Fruit fly (Drosophila melanogaster): ENCODE data around the gene Atxn7.

Gene Atxn7

dm6 chr2L:2363626-2364147 lies 12.0 kb upstream of the Atxn7 start (continued):
- TF ChIP-seq pb (GFP tag; optimal IDR thresholded peaks at IDR 0.05) (no peak), her (GFP tag; optimal IDR thresholded peaks at IDR 0.05) (no peak), br (optimal IDR thresholded peaks at IDR 0.05) (no peak), dati (GFP tag; IDR thresholded peaks at IDR 0.05) (peak; percentile 53; the same call in 1 of the 2 replicates), gsb (GFP tag; IDR thresholded peaks at IDR 0.05) (peak; percentile 76), CG33557 (GFP tag; optimal IDR thresholded peaks at IDR 0.05) (peak; percentile 77), CG13287 (GFP tag; IDR thresholded peaks at IDR 0.05; ENCODE audit: partially characterized antibody) (no peak), Elba2 (GFP tag; optimal IDR thresholded peaks at IDR 0.05) (peak; percentile 0), CG10321 (GFP tag; IDR thresholded peaks at IDR 0.05) (peak; percentile 61; the same call in 1 of the 2 replicates), corto (GFP tag; optimal IDR thresholded peaks at IDR 0.05) (peak; percentile 94), CG9609 (GFP tag; optimal IDR thresholded peaks at IDR 0.05) (peak; percentile 6), Fer3 (tag; optimal IDR thresholded peaks at IDR 0.05) (peak; percentile 92), toy (GFP tag; IDR thresholded peaks at IDR 0.05) (peak; percentile 69; the same call in 1 of the 2 replicates), CG15073 (GFP tag; optimal IDR thresholded peaks at IDR 0.05) (no peak), CG7987 (GFP tag; optimal IDR thresholded peaks at IDR 0.05) (peak; percentile 70), croc (GFP tag; conservative IDR thresholded peaks at IDR 0.05) (peak; percentile 73), gsb-n (tag; optimal IDR thresholded peaks at IDR 0.05) (peak; percentile 94), rib (GFP tag; IDR thresholded peaks at IDR 0.05) (no peak), crp (GFP tag; optimal IDR thresholded peaks at IDR 0.05) (peak in 1 of 2 experiments; percentile 64), wor (GFP tag; IDR thresholded peaks at IDR 0.05) (peak; percentile 72), grau (tag; optimal IDR thresholded peaks at IDR 0.05) (peak; percentile 94), CG12744 (GFP tag; optimal IDR thresholded peaks at IDR 0.05) (peak; percentile 71), org-1 (GFP tag; optimal IDR thresholded peaks at IDR 0.05) (peak; percentile 77), B-H2 (GFP tag; optimal IDR thresholded peaks at IDR 0.05) (peak; percentile 86), CG9797 (GFP tag; optimal IDR thresholded peaks at IDR 0.05) (no peak), Gug (GFP tag; IDR thresholded peaks at IDR 0.05) (peak; percentile 64; the same call in 2 of the 4 replicates), wek (GFP tag; optimal IDR thresholded peaks at IDR 0.05) (peak; percentile 43), pan (optimal IDR thresholded peaks at IDR 0.05) (no peak), pan (GFP tag; optimal IDR thresholded peaks at IDR 0.05 in 1 of 2, IDR thresholded peaks at IDR 0.05 in 1 of 2) (peak in 1 of 2 experiments; percentile 89), Atf-2 (GFP tag; optimal IDR thresholded peaks at IDR 0.05) (peak; percentile 66), Trl (optimal IDR thresholded peaks at IDR 0.05) (no peak), Trl (GFP tag; optimal IDR thresholded peaks at IDR 0.05) (peak; percentile 17), CG10543 (GFP tag; optimal IDR thresholded peaks at IDR 0.05) (peak; percentile 86), CG6683 (GFP tag; optimal IDR thresholded peaks at IDR 0.05) (peak; percentile 80), CG2199 (GFP tag; IDR thresholded peaks at IDR 0.05) (peak; percentile 85), eyg (GFP tag; optimal IDR thresholded peaks at IDR 0.05) (peak; percentile 33), ttk (GFP tag; IDR thresholded peaks at IDR 0.05) (peak; percentile 47; the same call in 1 of the 2 replicates), ERR (GFP tag; optimal IDR thresholded peaks at IDR 0.05) (no peak), CG17186 (GFP tag; optimal IDR thresholded peaks at IDR 0.05) (peak; percentile 4), Med (GFP tag) (peak; percentile 93), CG12104 (GFP tag; optimal IDR thresholded peaks at IDR 0.05) (peak; percentile 70), Eip74EF (GFP tag; optimal IDR thresholded peaks at IDR 0.05) (peak in 1 of 2 experiments; percentile 92), lmd (GFP tag; IDR thresholded peaks at IDR 0.05) (peak; percentile 80), inv (GFP tag; IDR thresholded peaks at IDR 0.05; ENCODE audit: partially characterized antibody) (no peak), NfI (GFP tag; optimal IDR thresholded peaks at IDR 0.05) (peak; percentile 90), hth (optimal IDR thresholded peaks at IDR 0.05) (no peak), CG15696 (tag; optimal IDR thresholded peaks at IDR 0.05) (peak; percentile 86), emc (GFP tag; optimal IDR thresholded peaks at IDR 0.05) (no peak), ac (GFP tag; optimal IDR thresholded peaks at IDR 0.05) (peak; percentile 67), CG1233 (GFP tag; optimal IDR thresholded peaks at IDR 0.05) (peak; percentile 89), CG8359 (GFP tag; optimal IDR thresholded peaks at IDR 0.05; ENCODE audit: borderline replicate concordance) (peak; percentile 72)

All from whole organism, embryonic.